Fruit fly (Drosophila melanogaster) Kc167 (cell line): ENCODE data around the gene bchs.

ENCODE experiments used
- Myc ChIP-seq: fragments of >200 bp; optimal IDR thresholded peaks from 2 replicates; lab custom pipeline; 2017; ENCODE audit warnings: missing external identifiers
- Sin3A ChIP-seq: fragments of >200 bp; optimal IDR thresholded peaks from 2 replicates; lab custom pipeline; 2018; ENCODE audit warnings: missing external identifiers
- h ChIP-seq: fragments of >200 bp; optimal IDR thresholded peaks from 3 replicates; lab custom pipeline; 2018; ENCODE audit warnings: missing external identifiers
- insv ChIP-seq: fragments of >200 bp; optimal IDR thresholded peaks from 3 replicates; lab custom pipeline; 2018; ENCODE audit warnings: missing external identifiers
- psq ChIP-seq: fragments of >200 bp; optimal IDR thresholded peaks from 2 replicates; lab custom pipeline; 2017; ENCODE audit warnings: missing external identifiers
- ttk ChIP-seq: sonication (Bioruptor generic); optimal IDR thresholded peaks from 2 replicates; lab custom pipeline; 2017; ENCODE audit warnings: missing external identifiers

- TF ChIP-seq Myc: no peak
- no peak for TF ChIP-seq psq (lab: Kevin White, UChicago)
- TF ChIP-seq h (lab: Kevin White, UChicago): no peak
- TF ChIP-seq Sin3A (lab: Kevin White, UChicago): no peak
- no peak for TF ChIP-seq ttk (lab: Kevin White, UChicago)
- TF ChIP-seq insv (lab: Kevin White, UChicago): no peak
Observed at dm6 chr2L:5946728-5947127, 39.8 kb downstream of the bchs start.
